Worm (Caenorhabditis elegans): ENCODE measurements around the gene Y67D8C.9.
A peak's percentile ranks its signal among the peaks of the same experiment; 100 is the strongest.

Gene Y67D8C.9

ce11 chrIV:3086825-3087224 is at the start of gene Y67D8C.9:
TSS of gene Y67D8C.9 (minus strand) at chrIV:3086925.
- TF ChIP-seq dao-5 (tag; optimal IDR thresholded peaks at IDR 0.05) = no peak
- no peak for TF ChIP-seq W03F9.2 (tag; optimal IDR thresholded peaks at IDR 0.05)
- TF ChIP-seq him-1 (tag; optimal IDR thresholded peaks at IDR 0.05) = no peak

DNA sequence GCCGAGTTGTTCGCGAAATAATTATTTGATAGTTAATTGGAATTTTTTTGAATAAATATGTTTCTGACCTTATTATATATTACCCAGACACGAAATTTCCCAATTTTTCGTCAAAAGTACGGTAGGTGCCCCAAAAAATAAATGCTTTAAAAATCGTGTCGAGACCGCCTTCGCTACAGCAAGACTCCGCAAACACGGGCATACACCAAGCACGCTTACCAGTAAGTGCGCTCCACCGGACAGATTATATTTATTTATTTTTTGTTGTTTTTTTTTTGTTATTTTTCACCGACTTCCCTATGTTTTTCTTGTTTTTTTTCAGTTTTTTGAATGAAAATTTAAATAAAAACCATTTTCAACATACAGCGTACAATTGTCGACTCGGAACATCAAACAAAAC is 49.8 kb upstream of the Y67D8C.9 start:
- TF ChIP-seq W03F9.2 (tag; optimal IDR thresholded peaks at IDR 0.05) (no peak), him-1 (tag; optimal IDR thresholded peaks at IDR 0.05) (no peak), dao-5 (tag; optimal IDR thresholded peaks at IDR 0.05) (no peak)

ce11 chrIV:3135000-3135399 is 48.3 kb upstream of the Y67D8C.9 start:
- TF ChIP-seq dao-5 (tag; optimal IDR thresholded peaks at IDR 0.05) (no peak), him-1 (tag; optimal IDR thresholded peaks at IDR 0.05) (peak; percentile 82), W03F9.2 (tag; optimal IDR thresholded peaks at IDR 0.05) (no peak)

ce11 chrIV:3133099-3133817 is 46.5 kb upstream of the Y67D8C.9 start, which contains the start of gene mca-3:
TSS of gene mca-3 (minus strand) at chrIV:3133149.
- TF ChIP-seq him-1 (tag; optimal IDR thresholded peaks at IDR 0.05) (no peak), W03F9.2 (tag; optimal IDR thresholded peaks at IDR 0.05) (no peak), dao-5 (tag; optimal IDR thresholded peaks at IDR 0.05) (no peak)

DNA sequence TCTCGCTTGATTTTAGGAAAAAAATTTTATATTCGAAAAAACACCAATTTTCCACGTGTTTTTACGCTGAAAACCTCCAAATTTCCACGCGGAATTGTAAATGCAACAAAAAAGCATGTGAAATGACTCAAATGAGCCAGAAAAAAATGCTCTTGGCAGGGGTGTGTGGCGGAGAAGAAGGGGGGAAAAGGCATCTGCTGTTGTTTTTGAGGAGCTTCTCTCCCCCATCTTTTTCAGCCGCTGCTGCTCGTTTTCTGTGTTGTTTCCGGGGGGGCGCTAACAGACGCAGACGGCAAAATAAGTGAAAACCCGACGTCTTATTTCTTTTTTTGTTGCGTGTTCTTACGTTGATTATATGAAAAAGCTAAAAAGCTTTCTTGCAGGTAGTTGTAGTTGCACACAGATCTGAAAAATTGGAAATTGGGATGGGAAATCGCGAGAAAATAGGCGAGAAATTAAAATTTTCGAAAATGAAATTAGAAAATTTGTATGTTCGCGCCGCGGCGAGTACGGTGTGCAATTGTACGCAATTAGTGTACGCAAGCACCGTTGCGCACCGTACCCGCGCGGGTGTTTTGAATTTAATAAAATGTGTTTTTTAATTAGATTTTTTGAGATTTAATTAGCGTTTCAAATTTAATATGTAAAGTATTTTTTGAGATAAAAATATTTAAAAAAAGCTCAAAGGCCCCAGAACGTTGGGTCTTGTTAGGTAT is 45.3 kb upstream of the Y67D8C.9 start:
- TF ChIP-seq him-1 (tag; optimal IDR thresholded peaks at IDR 0.05) (no peak), W03F9.2 (tag; optimal IDR thresholded peaks at IDR 0.05) (no peak), dao-5 (tag; optimal IDR thresholded peaks at IDR 0.05) (no peak)

ce11 chrIV:3127994-3128393 is 41.3 kb upstream of the Y67D8C.9 start:
- TF ChIP-seq him-1 (tag; optimal IDR thresholded peaks at IDR 0.05) (peak; percentile 2), W03F9.2 (tag; optimal IDR thresholded peaks at IDR 0.05) (no peak), dao-5 (tag; optimal IDR thresholded peaks at IDR 0.05) (no peak)

- TF ChIP-seq him-1 (tag; optimal IDR thresholded peaks at IDR 0.05) (no peak), W03F9.2 (tag; optimal IDR thresholded peaks at IDR 0.05) (no peak), dao-5 (tag; optimal IDR thresholded peaks at IDR 0.05) (no peak)
These were observed 34.3 kb upstream of the Y67D8C.9 start for ce11 chrIV:3121060-3121459.

DNA sequence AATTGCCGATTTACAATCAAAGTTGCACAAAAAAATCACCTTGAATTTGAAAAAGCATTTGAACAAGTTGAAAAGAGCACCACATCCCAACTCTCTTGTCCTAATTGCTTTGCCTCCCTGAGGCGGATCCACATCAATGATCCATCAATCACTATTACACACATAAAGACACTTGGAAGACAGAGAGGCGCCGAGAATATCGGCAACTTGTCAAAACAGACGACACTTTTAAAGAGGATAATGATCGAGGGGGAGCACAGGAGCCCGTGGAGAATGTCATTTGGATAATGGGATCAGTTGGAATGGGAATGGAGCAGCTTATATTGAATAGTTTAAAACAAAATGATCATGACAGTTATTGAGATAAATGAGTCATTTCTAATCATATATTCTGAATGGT is 14.5 kb upstream of the Y67D8C.9 start:
- no peak for TF ChIP-seq W03F9.2 (tag; optimal IDR thresholded peaks at IDR 0.05)
- no peak for TF ChIP-seq him-1 (tag; optimal IDR thresholded peaks at IDR 0.05)
- no peak for TF ChIP-seq dao-5 (tag; optimal IDR thresholded peaks at IDR 0.05)

- TF ChIP-seq him-1 (tag; optimal IDR thresholded peaks at IDR 0.05) = no peak
- TF ChIP-seq W03F9.2 (tag; optimal IDR thresholded peaks at IDR 0.05) = no peak
- no peak for TF ChIP-seq dao-5 (tag; optimal IDR thresholded peaks at IDR 0.05)
These were observed 10.3 kb upstream of the Y67D8C.9 start for ce11 chrIV:3097019-3097418.

- TF ChIP-seq dao-5 (tag; optimal IDR thresholded peaks at IDR 0.05) (no peak), W03F9.2 (tag; optimal IDR thresholded peaks at IDR 0.05) (no peak), him-1 (tag; optimal IDR thresholded peaks at IDR 0.05) (no peak)
These were observed 9.3 kb upstream of the Y67D8C.9 start for ce11 chrIV:3095995-3096544.

ce11 chrIV:3092978-3093377 is 6.3 kb upstream of the Y67D8C.9 start:
- no peak for TF ChIP-seq W03F9.2 (tag; optimal IDR thresholded peaks at IDR 0.05)
- TF ChIP-seq him-1 (tag; optimal IDR thresholded peaks at IDR 0.05) = no peak
- no peak for TF ChIP-seq dao-5 (tag; optimal IDR thresholded peaks at IDR 0.05)

- TF ChIP-seq dao-5 (tag; optimal IDR thresholded peaks at IDR 0.05) = no peak
- TF ChIP-seq W03F9.2 (tag; optimal IDR thresholded peaks at IDR 0.05) = no peak
- TF ChIP-seq him-1 (tag; optimal IDR thresholded peaks at IDR 0.05) = no peak
These were observed 4.4 kb upstream of the Y67D8C.9 start for ce11 chrIV:3091112-3091511.

DNA sequence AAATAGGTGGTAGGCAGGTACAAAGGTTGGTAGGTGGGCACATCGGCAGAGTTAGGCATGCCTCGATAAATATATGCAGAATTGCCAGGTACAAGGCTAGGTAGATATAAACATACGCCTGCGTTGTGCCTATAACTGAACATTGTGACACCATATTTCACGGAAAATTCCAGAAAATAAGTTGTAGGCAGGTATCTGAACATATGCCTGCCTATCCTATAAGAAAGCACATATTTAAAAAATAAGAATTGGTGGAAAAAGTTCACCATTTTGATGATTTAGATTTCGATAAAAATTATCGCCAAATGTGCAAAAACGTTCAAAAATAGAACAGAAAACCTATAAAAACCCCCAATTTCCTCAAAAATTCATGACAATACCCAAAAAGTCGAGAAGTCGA is 2.9 kb upstream of the Y67D8C.9 start:
- TF ChIP-seq dao-5 (tag; optimal IDR thresholded peaks at IDR 0.05) = no peak
- no peak for TF ChIP-seq him-1 (tag; optimal IDR thresholded peaks at IDR 0.05)
- TF ChIP-seq W03F9.2 (tag; optimal IDR thresholded peaks at IDR 0.05) = no peak

ce11 chrIV:3076802-3077201 is 9.9 kb downstream of the Y67D8C.9 start:
- TF ChIP-seq W03F9.2 (tag; optimal IDR thresholded peaks at IDR 0.05) (no peak), dao-5 (tag; optimal IDR thresholded peaks at IDR 0.05) (no peak), him-1 (tag; optimal IDR thresholded peaks at IDR 0.05) (no peak)

All from whole organism, L4/young adult.